Fruit fly (Drosophila melanogaster) whole organism, pupa: ENCODE measurements around the gene hbt.

ENCODE experiments used
- CG10348 ChIP-seq: fragments of 200-800 bp; sonication (Bioruptor generic); IDR thresholded peaks from 2 replicates; pipeline ENCODE4 v1.3.6; 2022; ENCODE audit warnings: missing biosample characterization, missing genetic modification characterization
- CG15710 ChIP-seq: fragments of 200-800 bp; sonication (Bioruptor generic); optimal IDR thresholded peaks from 2 replicates; lab custom pipeline; 2018; ENCODE audit warnings: missing biosample characterization, mild to moderate bottlenecking, missing genetic modification characterization, moderate library complexity
- CG17806 ChIP-seq: fragments of 200-800 bp; sonication (Bioruptor generic); optimal IDR thresholded peaks from 2 replicates; lab custom pipeline; 2018; ENCODE audit warnings: missing biosample characterization, mild to moderate bottlenecking, missing genetic modification characterization, moderate library complexity
- CG34367 ChIP-seq: fragments of 200-800 bp; sonication (Bioruptor generic); optimal IDR thresholded peaks from 2 replicates; lab custom pipeline; 2018; ENCODE audit warnings: missing biosample characterization, mild to moderate bottlenecking, missing genetic modification characterization
- CG4496 ChIP-seq: fragments of 200-800 bp; sonication (Bioruptor generic); IDR thresholded peaks from 3 replicates; pipeline ENCODE4 v1.3.6; 2022; ENCODE audit warnings: missing biosample characterization, missing genetic modification characterization
- CG9948 ChIP-seq: fragments of 200-800 bp; sonication (Bioruptor generic); optimal IDR thresholded peaks from 2 replicates; lab custom pipeline; 2018; ENCODE audit warnings: missing biosample characterization, mild to moderate bottlenecking, missing genetic modification characterization, moderate library complexity
- D1 ChIP-seq: fragments of 200-800 bp; sonication (Bioruptor generic); optimal IDR thresholded peaks from 2 replicates; lab custom pipeline; 2018; ENCODE audit warnings: missing biosample characterization, mild to moderate bottlenecking, missing genetic modification characterization, moderate library complexity
- EcR ChIP-seq: fragments of 200-800 bp; sonication (Bioruptor generic); optimal IDR thresholded peaks from 3 replicates; lab custom pipeline; 2019; ENCODE audit warnings: missing biosample characterization, missing genetic modification characterization, mild to moderate bottlenecking, moderate library complexity, missing genetic modification reagents
- Pif1A ChIP-seq: fragments of 200-800 bp; sonication (Bioruptor generic); optimal IDR thresholded peaks from 3 replicates; lab custom pipeline; 2016; ENCODE audit warnings: missing biosample characterization, missing genetic modification characterization
- Pif1B ChIP-seq: fragments of 200-800 bp; sonication (Bioruptor generic); optimal IDR thresholded peaks from 3 replicates; lab custom pipeline; 2016; ENCODE audit warnings: missing biosample characterization, missing genetic modification characterization
- Snoo ChIP-seq: fragments of 200-800 bp; sonication (Bioruptor generic); optimal IDR thresholded peaks from 3 replicates; lab custom pipeline; 2017; ENCODE audit warnings: missing biosample characterization, mild to moderate bottlenecking, missing genetic modification characterization, inconsistent platforms
- fd96Ca ChIP-seq: fragments of 200-800 bp; sonication (Bioruptor generic); IDR thresholded peaks from 3 replicates; pipeline ENCODE4 v1.3.6; 2022; ENCODE audit warnings: missing biosample characterization, missing genetic modification characterization
- gl ChIP-seq: fragments of 200-800 bp; sonication (Bioruptor generic); optimal IDR thresholded peaks from 2 replicates; lab custom pipeline; 2018; ENCODE audit warnings: missing biosample characterization, mild to moderate bottlenecking, missing genetic modification characterization
- rn ChIP-seq: fragments of 200-800 bp; sonication (Bioruptor generic); IDR thresholded peaks from 2 replicates; pipeline ENCODE4 v1.3.6; 2022; ENCODE audit warnings: missing biosample characterization, missing genetic modification characterization

DNA sequence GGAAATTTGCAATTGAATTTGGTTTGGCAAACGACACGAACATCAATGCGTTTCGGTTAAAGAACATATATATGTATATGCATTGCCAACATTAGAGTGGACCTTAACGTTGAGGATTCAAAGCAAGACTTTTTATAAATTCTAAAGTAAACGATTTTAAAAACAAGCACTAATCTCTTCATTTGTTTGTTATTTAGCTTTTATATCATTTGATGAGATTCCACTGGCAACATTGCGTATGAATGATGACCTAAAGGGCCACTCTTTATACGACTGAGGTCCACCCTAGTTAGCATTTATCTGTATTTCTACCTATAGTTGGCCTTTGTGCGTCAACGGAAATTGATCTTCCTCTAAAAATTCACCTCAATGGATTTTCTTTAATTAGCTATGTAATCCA is 72.2 kb downstream of the hbt start:
- no peak for TF ChIP-seq CG17806
- TF ChIP-seq D1 (tag; lab: Kevin White, UChicago): no peak
- TF ChIP-seq CG9948 (tag; lab: Kevin White, UChicago): no peak
- TF ChIP-seq gl (tag; lab: Kevin White, UChicago): no peak
- no peak for TF ChIP-seq Snoo (tag; lab: Kevin White, UChicago)
- TF ChIP-seq CG10348: no peak
- TF ChIP-seq CG34367: no peak
- 0 out of 3 replicates have a peak, but pooled peaks have one; percentile 50 for TF ChIP-seq fd96Ca (GFP tag; lab: Robert Waterston, UW)
- TF ChIP-seq CG15710 (tag; lab: Kevin White, UChicago): no peak
- TF ChIP-seq rn: no peak
- TF ChIP-seq EcR: no peak
- peak; percentile 26 for TF ChIP-seq Pif1B (GFP tag; lab: Kevin White, UChicago)
- TF ChIP-seq CG4496: peak; percentile 72
- peak; percentile 26 for TF ChIP-seq Pif1A (GFP tag; lab: Kevin White, UChicago)
